Worm (Caenorhabditis elegans) whole organism, young adult: Measurements from ENCODE around the gene degt-1.

Experiments used
- B0035.1 ChIP-seq: sonication (generic microtip); optimal IDR thresholded peaks from 2 replicates; lab custom pipeline; 2016; ENCODE audit warnings: missing genetic modification characterization, mild to moderate bottlenecking, missing compliant biosample characterization, missing genotype, missing genetic modification reagents
- F37B4.10 ChIP-seq: fragments of 200-800 bp; sonication (Bioruptor generic); IDR thresholded peaks from 2 replicates; pipeline ENCODE4 v1.3.6; 2022; ENCODE audit warnings: missing genetic modification characterization, missing compliant biosample characterization
- F52B5.7 ChIP-seq: sonication (generic microtip); optimal IDR thresholded peaks from 2 replicates; lab custom pipeline; 2016; ENCODE audit warnings: mild to moderate bottlenecking, missing genetic modification characterization, missing compliant biosample characterization
- F55B11.4 ChIP-seq: sonication (generic microtip); optimal IDR thresholded peaks from 2 replicates; lab custom pipeline; 2016; ENCODE audit warnings: missing compliant biosample characterization, missing genetic modification characterization, borderline replicate concordance; ENCODE audit not compliant: insufficient read depth
- F57C9.4 ChIP-seq: sonication (generic microtip); optimal IDR thresholded peaks from 2 replicates; lab custom pipeline; 2017; ENCODE audit warnings: mild to moderate bottlenecking, missing genetic modification characterization, missing compliant biosample characterization
- K12H6.12 ChIP-seq: fragments of 200-800 bp; sonication (Bioruptor generic); optimal IDR thresholded peaks from 2 replicates; lab custom pipeline; 2018; ENCODE audit warnings: mild to moderate bottlenecking, missing genetic modification characterization, missing compliant biosample characterization
- T07F8.4 ChIP-seq: sonication (generic microtip); optimal IDR thresholded peaks from 2 replicates; lab custom pipeline; 2016; ENCODE audit warnings: mild to moderate bottlenecking, missing genetic modification characterization, moderate library complexity, missing compliant biosample characterization
- Y53F4B.3 ChIP-seq: fragments of 200-800 bp; sonication (Bioruptor generic); IDR thresholded peaks from 2 replicates; pipeline ENCODE4 v1.3.6; 2022; ENCODE audit warnings: missing genetic modification reagents, missing genetic modification characterization, missing compliant biosample characterization
- Y79H2A.3 ChIP-seq: fragments of 200-800 bp; sonication (Bioruptor generic); conservative IDR thresholded peaks from 2 replicates; pipeline ENCODE4 v1.3.6; 2022; ENCODE audit warnings: missing genetic modification reagents, missing genetic modification characterization, missing compliant biosample characterization
- bed-1 ChIP-seq: fragments of 200-800 bp; sonication (Bioruptor generic); IDR thresholded peaks from 2 replicates; pipeline ENCODE4 v1.3.6; 2022; ENCODE audit warnings: missing genetic modification reagents, missing genetic modification characterization, missing compliant biosample characterization
- bed-2 ChIP-seq: fragments of 200-800 bp; sonication (Bioruptor generic); IDR thresholded peaks from 2 replicates; pipeline ENCODE4 v1.3.6; 2022; ENCODE audit warnings: missing genetic modification reagents, missing genetic modification characterization, missing compliant biosample characterization
- cebp-1 ChIP-seq, 2 experiments: fragments of 200-800 bp in 1 of 2; sonication (Bioruptor generic) in 1 of 2; sonication (generic microtip) in 1 of 2; IDR thresholded peaks in 1 of 2; optimal IDR thresholded peaks in 1 of 2; 2 replicates each; pipeline versions ENCODE4 v1.3.6 to Lab custom; 2017 to 2022; ENCODE audit warnings: missing compliant biosample characterization in 2 of 2, missing genetic modification characterization in 2 of 2, mild to moderate bottlenecking in 1 of 2, missing genetic modification reagents in 1 of 2, moderate library complexity in 1 of 2
- ceh-27 ChIP-seq: fragments of 200-800 bp; sonication (Bioruptor generic); optimal IDR thresholded peaks from 2 replicates; lab custom pipeline; 2018; ENCODE audit warnings: mild to moderate bottlenecking, missing genetic modification characterization, moderate library complexity, missing compliant biosample characterization
- ceh-40 ChIP-seq: fragments of 200-800 bp; sonication (Bioruptor generic); IDR thresholded peaks from 2 replicates; pipeline ENCODE4 v1.3.6; 2022; ENCODE audit warnings: missing genetic modification characterization, missing compliant biosample characterization
- die-1 ChIP-seq: sonication (generic microtip); optimal IDR thresholded peaks from 2 replicates; lab custom pipeline; 2016; ENCODE audit warnings: missing genotype, mild to moderate bottlenecking, missing genetic modification characterization, missing compliant biosample characterization
- dox-1 ChIP-seq: fragments of 200-800 bp; sonication (Bioruptor generic); IDR thresholded peaks from 2 replicates; pipeline ENCODE4 v1.3.6; 2022; ENCODE audit warnings: missing genetic modification reagents, missing genetic modification characterization, missing compliant biosample characterization
- dpl-1 ChIP-seq: fragments of 150-350 bp; optimal IDR thresholded peaks from 2 replicates; lab custom pipeline; 2014; ENCODE audit warnings: missing biosample characterization, missing genetic modification reagents, missing genetic modification characterization
- ekl-4 ChIP-seq: fragments of 200-800 bp; sonication (Bioruptor generic); IDR thresholded peaks from 2 replicates; pipeline ENCODE4 v1.3.6; 2022; ENCODE audit warnings: missing genetic modification reagents, missing genetic modification characterization, missing compliant biosample characterization
- lsl-1 ChIP-seq: fragments of 200-800 bp; sonication (Bioruptor generic); optimal IDR thresholded peaks from 2 replicates; lab custom pipeline; 2018; ENCODE audit warnings: mild to moderate bottlenecking, missing genetic modification characterization, moderate library complexity, missing compliant biosample characterization
- madf-3 ChIP-seq: fragments of 200-800 bp; sonication (Bioruptor generic); IDR thresholded peaks from 2 replicates; pipeline ENCODE4 v1.3.6; 2022; ENCODE audit warnings: missing genetic modification reagents, missing genetic modification characterization, missing compliant biosample characterization
- mel-28 ChIP-seq: sonication (generic microtip); optimal IDR thresholded peaks from 2 replicates; lab custom pipeline; 2016; ENCODE audit warnings: borderline replicate concordance, mild to moderate bottlenecking, missing genetic modification characterization, missing compliant biosample characterization
- mes-4 ChIP-seq: sonication (generic microtip); optimal IDR thresholded peaks from 2 replicates; lab custom pipeline; 2016; ENCODE audit warnings: missing genotype, missing genetic modification characterization, missing compliant biosample characterization
- nfya-2 ChIP-seq: fragments of 200-800 bp; sonication (Bioruptor generic); IDR thresholded peaks from 2 replicates; pipeline ENCODE4 v1.3.6; 2022; ENCODE audit warnings: missing genetic modification reagents, missing genetic modification characterization, missing compliant biosample characterization
- nfyb-1 ChIP-seq: fragments of 200-800 bp; sonication (Bioruptor generic); IDR thresholded peaks from 2 replicates; pipeline ENCODE4 v1.3.6; 2022; ENCODE audit warnings: missing genetic modification reagents, missing genetic modification characterization, missing compliant biosample characterization
- nhr-80 ChIP-seq: sonication (generic microtip); optimal IDR thresholded peaks from 2 replicates; lab custom pipeline; 2016; ENCODE audit warnings: missing genetic modification characterization, missing compliant biosample characterization
- rcor-1 ChIP-seq: fragments of 200-800 bp; sonication (Bioruptor generic); IDR thresholded peaks from 2 replicates; pipeline ENCODE4 v1.3.6; 2022; ENCODE audit warnings: missing genetic modification reagents, missing genetic modification characterization, missing compliant biosample characterization
- repo-1 ChIP-seq: sonication (generic microtip); optimal IDR thresholded peaks from 2 replicates; lab custom pipeline; 2017; ENCODE audit warnings: mild to moderate bottlenecking, missing genetic modification characterization, missing compliant biosample characterization
- rpc-1 ChIP-seq, 2 experiments: fragments of 150-350 bp in 1 of 2; sonication (generic microtip) in 1 of 2; optimal IDR thresholded peaks; 2 replicates each; lab custom pipeline; 2014 to 2018; ENCODE audit warnings: missing biosample characterization in 1 of 2, missing genetic modification characterization in 1 of 2, missing genetic modification reagents in 1 of 2, missing genotype in 1 of 2
- sptf-2 ChIP-seq: fragments of 200-800 bp; sonication (Bioruptor generic); optimal IDR thresholded peaks from 2 replicates; lab custom pipeline; 2018; ENCODE audit warnings: mild to moderate bottlenecking, missing genetic modification characterization, missing compliant biosample characterization
- unc-62 ChIP-seq: fragments of 150-350 bp; optimal IDR thresholded peaks from 2 replicates; lab custom pipeline; 2014; ENCODE audit warnings: missing biosample characterization, missing genetic modification reagents, missing genetic modification characterization
- zfh-2 ChIP-seq: fragments of 200-800 bp; sonication (Bioruptor generic); conservative IDR thresholded peaks from 2 replicates; pipeline ENCODE4 v1.3.6; 2022; ENCODE audit warnings: missing genetic modification reagents, missing genetic modification characterization, missing compliant biosample characterization
- ztf-18 ChIP-seq: sonication (generic microtip); optimal IDR thresholded peaks from 2 replicates; lab custom pipeline; 2016; ENCODE audit warnings: missing genotype, mild to moderate bottlenecking, missing genetic modification characterization, missing compliant biosample characterization
- ztf-25 ChIP-seq: fragments of 200-800 bp; sonication (Bioruptor generic); IDR thresholded peaks from 2 replicates; pipeline ENCODE4 v1.3.6; 2022; ENCODE audit warnings: missing genetic modification reagents, missing genetic modification characterization, missing compliant biosample characterization
- ztf-28 ChIP-seq: fragments of 200-800 bp; sonication (Bioruptor generic); IDR thresholded peaks from 2 replicates; pipeline ENCODE4 v1.3.6; 2022; ENCODE audit warnings: missing genetic modification reagents, missing genetic modification characterization, missing compliant biosample characterization

The degt-1 gene

DNA sequence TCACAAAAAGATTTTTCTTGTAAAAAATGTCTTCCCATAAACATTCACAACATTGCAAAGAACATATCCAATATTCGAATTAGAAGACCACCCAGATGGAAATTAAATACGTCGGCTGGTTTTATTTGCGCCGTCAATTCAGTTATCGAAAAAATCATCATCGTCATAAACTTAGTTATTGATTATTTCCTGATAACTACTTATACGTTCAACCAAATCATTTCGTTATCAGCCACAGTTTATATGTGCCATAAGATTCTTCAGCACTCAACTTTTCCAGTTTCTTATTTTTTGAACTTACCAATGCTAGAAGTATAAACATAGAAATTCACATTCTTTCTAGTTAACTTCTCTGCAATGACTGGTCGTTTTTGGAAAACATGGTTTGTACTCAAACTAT, 40.5 kb downstream of the degt-1 start:
- TF ChIP-seq rcor-1 (GFP tag; lab: Robert Waterston, UW) (no peak), repo-1 (tag; lab: Kevin White, UChicago) (no peak), ceh-27 (GFP tag; lab: Kevin White, UChicago) (no peak), F55B11.4 (no peak), Y53F4B.3 (GFP tag; lab: Robert Waterston, UW) (no peak), nhr-80 (tag; lab: Kevin White, UChicago) (peak; percentile 56), sptf-2 (no peak)
- TF ChIP-seq, all 124 proteins: peak for 1

DNA sequence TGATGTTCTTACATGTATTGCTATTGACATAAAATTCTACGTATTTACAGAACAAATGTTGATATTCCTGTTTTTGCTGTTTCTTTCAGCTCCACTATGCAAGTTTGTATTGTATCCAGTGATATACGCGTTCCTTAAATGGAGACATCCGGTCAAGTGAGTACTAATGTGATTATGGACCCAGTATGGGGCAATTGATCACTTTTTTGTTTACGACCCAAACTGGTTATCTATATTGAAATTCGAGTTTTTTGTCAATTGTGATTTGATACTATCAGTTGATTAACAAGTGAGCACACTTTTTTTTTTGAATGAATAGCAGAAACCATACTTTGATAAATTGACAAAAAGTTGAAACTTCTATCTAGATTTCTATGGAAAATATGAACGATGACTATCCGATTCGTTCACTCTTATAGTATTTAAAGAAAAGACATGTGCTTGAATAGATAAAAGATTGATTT, 41.7 kb downstream of the degt-1 start, which contains the start of gene T21C9.6:
TSS of gene T21C9.6 (plus strand) at position 51 of the 464 bp plus-strand sequence.
- TF ChIP-seq nhr-80 (tag; lab: Kevin White, UChicago) (peak; percentile 16), rpc-1 (optimal IDR thresholded peaks at IDR 0.05; lab: Kevin White, UChicago) (no peak), rpc-1 (tag; optimal IDR thresholded peaks at IDR 0.05; lab: Kevin White, UChicago) (no peak)
- TF ChIP-seq, all 124 proteins: peak for 1

DNA sequence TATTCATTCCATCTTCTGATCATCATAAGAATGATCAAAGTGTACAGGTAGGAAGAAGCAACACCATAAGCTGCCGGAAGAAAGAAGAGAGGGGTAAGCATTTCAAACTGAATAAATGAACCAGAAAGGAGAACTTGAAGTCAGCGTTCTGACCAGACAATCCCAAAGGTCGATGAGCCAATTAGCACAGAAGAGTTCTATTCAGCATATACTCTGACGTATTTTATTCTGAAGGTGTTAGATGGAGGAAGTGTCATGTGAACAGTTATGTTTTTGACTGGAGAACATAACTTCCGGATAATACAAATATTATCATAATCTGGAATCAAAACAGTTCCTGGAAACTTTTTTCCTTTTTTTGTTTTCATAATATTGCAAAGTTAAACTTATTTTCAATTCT, 48.6 kb downstream of the degt-1 start, which contains the start of gene srg-32:
TSS of gene srg-32 (minus strand) at position 101 of the 400 bp plus-strand sequence.
- TF ChIP-seq ztf-18 (tag; lab: Kevin White, UChicago), result no peak
- no peak for TF ChIP-seq nfya-2
- no peak for TF ChIP-seq madf-3 (GFP tag; lab: Robert Waterston, UW)
- no peak for TF ChIP-seq Y79H2A.3 (GFP tag; lab: Robert Waterston, UW)
- no peak for TF ChIP-seq K12H6.12 (tag; lab: Kevin White, UChicago)

DNA sequence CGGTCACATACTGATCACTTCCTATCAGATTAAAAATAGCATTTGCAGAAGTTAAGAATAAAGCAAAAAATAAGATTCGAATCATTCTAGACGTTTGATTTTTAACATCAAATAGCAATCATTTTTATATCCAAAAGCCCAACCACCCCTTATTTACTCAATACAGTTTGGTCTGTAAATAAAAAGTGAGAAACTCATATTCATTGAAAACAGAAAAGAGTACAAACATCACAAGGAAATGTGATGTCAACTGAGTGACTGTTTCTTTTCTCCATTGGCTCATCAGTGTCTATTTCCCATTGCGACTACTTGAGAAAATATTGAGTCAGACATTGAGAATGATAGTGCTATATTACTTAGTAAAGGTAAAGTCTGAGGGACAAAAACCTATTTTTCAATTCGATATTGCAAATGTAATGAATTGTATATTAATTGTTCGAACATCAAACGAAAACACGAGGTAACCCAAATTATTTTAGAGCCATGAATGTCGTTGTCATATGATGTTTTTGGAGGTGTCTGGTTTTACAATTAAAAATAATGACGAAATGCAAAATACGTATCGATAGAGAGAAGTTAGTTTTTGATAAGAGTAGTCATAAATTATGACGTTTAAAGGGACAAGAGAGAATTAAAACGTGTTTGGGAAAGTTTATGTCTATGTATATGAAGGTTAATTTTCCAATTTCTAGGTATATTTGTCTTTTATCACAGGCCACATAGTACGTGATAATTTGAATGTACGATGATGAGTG, 49.8 kb downstream of the degt-1 start, which contains the start of gene ttr-23:
TSS of gene ttr-23 (minus strand) at position 87 of the 755 bp plus-strand sequence.
- TF ChIP-seq zfh-2 (GFP tag; lab: Robert Waterston, UW), result no peak
- TF ChIP-seq nhr-80 (tag; lab: Kevin White, UChicago), result peak; percentile 50
- TF ChIP-seq unc-62 (GFP tag; lab: Kevin White, UChicago), result peak; percentile 91

DNA sequence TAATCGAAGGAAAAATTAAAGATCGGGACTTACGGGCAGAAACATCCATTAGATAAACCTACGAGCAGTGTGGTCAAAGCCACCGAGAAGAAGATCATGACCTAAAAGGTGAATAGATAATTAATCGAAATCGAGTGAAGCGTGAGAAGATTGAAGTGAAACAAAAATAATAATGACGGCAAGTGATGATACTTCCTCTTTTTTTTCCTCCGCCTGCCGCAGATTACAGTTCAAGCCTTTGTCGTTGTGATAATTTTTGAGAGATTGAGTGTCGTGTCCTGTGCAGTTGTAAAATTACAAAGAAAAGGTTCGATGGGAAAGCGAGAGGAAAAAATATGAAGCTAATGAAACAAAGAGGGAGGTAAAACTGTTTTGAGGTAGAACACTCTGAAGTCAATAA, 52.4 kb downstream of the degt-1 start, which contains the start of gene T21C9.9:
TSS of gene T21C9.9 (minus strand) at position 101 of the 400 bp plus-strand sequence.
- no peak for TF ChIP-seq bed-2 (GFP tag; lab: Robert Waterston, UW)
- TF ChIP-seq F37B4.10 (GFP tag; lab: Robert Waterston, UW), result 0 out of 2 replicates have a peak, but pooled peaks have one; percentile 13

DNA sequence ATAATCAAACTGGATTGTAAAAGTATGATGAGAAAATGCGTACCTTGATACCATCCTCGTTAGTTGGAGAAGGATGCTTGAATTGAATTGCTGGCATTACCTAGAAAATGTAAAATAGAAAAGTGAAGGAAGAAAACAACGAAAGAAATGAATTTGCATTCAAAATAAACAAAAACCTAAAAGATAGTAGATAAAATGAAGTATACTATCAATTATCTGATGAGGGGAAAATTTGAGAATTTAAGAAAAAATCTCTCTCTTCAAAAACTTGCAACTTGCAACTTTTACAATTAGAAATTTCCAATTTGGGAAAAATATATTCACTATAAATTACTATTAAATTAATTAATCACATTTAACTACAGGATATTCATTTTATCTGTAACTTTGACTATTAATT, 54.7 kb downstream of the degt-1 start, which contains the start of gene T21C9.11:
TSS of gene T21C9.11 (minus strand) at position 101 of the 400 bp plus-strand sequence.
- TF ChIP-seq ekl-4 (GFP tag; lab: Robert Waterston, UW), result no peak
- no peak for TF ChIP-seq mes-4 (tag; lab: Kevin White, UChicago)
- TF ChIP-seq cebp-1 (GFP tag; IDR thresholded peaks at IDR 0.05; lab: Robert Waterston, UW), result no peak
- TF ChIP-seq cebp-1 (tag; optimal IDR thresholded peaks at IDR 0.05; lab: Kevin White, UChicago), result no peak
- TF ChIP-seq dox-1 (GFP tag; lab: Robert Waterston, UW), result no peak
- TF ChIP-seq nfyb-1 (GFP tag; lab: Robert Waterston, UW), result no peak
- no peak for TF ChIP-seq mel-28 (tag; lab: Kevin White, UChicago)
- TF ChIP-seq bed-2 (GFP tag; lab: Robert Waterston, UW), result no peak
- TF ChIP-seq lsl-1 (GFP tag; lab: Kevin White, UChicago), result no peak
- no peak for TF ChIP-seq F57C9.4 (tag; lab: Kevin White, UChicago)
- no peak for TF ChIP-seq bed-1 (GFP tag; lab: Robert Waterston, UW)
- TF ChIP-seq T07F8.4 (tag; lab: Kevin White, UChicago), result no peak
- TF ChIP-seq dpl-1 (GFP tag; lab: Kevin White, UChicago), result no peak
- TF ChIP-seq F52B5.7 (tag; lab: Kevin White, UChicago), result no peak
- TF ChIP-seq ztf-28 (GFP tag; lab: Robert Waterston, UW), result no peak
- TF ChIP-seq B0035.1 (tag; lab: Kevin White, UChicago), result no peak
- no peak for TF ChIP-seq ceh-40 (GFP tag; lab: Robert Waterston, UW)
- TF ChIP-seq ztf-25 (GFP tag; lab: Robert Waterston, UW), result no peak
- no peak for TF ChIP-seq die-1 (tag; lab: Kevin White, UChicago)
